Worm (Caenorhabditis elegans): ENCODE data around the gene srt-52.

srt-52 gene

ce11 chrV:55946-56345 is at the start of gene srt-52:
Gene srt-52, minus strand, starts transcription at chrV:56046.
- TF ChIP-seq fos-1 (tag; optimal IDR thresholded peaks at IDR 0.05): no peak
- no peak for TF ChIP-seq sea-2 (GFP tag; optimal IDR thresholded peaks at IDR 0.05)
- TF ChIP-seq eor-1 (tag; optimal IDR thresholded peaks at IDR 0.05): no peak
- TF ChIP-seq zag-1 (tag; optimal IDR thresholded peaks at IDR 0.05): no peak
- no peak for TF ChIP-seq pqm-1 (tag; optimal IDR thresholded peaks at IDR 0.05)
- no peak for TF ChIP-seq R02D3.7 (tag; optimal IDR thresholded peaks at IDR 0.05)
- no peak for TF ChIP-seq nhr-43 (tag; optimal IDR thresholded peaks at IDR 0.05; ENCODE audit: poor library complexity, severe bottlenecking)
- no peak for TF ChIP-seq ZK546.5 (tag; optimal IDR thresholded peaks at IDR 0.05)
- TF ChIP-seq nhr-11 (tag; optimal IDR thresholded peaks at IDR 0.05): no peak

ce11 chrV:104474-104873 is 48.6 kb upstream of the srt-52 start, which contains the start of gene picd-1:
Gene picd-1, plus strand, starts transcription at chrV:104825.
- TF ChIP-seq pha-4 (tag; optimal IDR thresholded peaks at IDR 0.05) (peak; percentile 89), lin-15B (tag; optimal IDR thresholded peaks at IDR 0.05) (peak; percentile 99), nhr-25 (tag; optimal IDR thresholded peaks at IDR 0.05) (peak; percentile 73), ama-1 (optimal IDR thresholded peaks at IDR 0.05) (peak; percentile 16), egl-5 (tag; optimal IDR thresholded peaks at IDR 0.05) (peak; percentile 33), mml-1 (tag; optimal IDR thresholded peaks at IDR 0.05) (no peak), tbx-2 (tag; optimal IDR thresholded peaks at IDR 0.05) (no peak), lin-39 (tag; optimal IDR thresholded peaks at IDR 0.05) (peak; percentile 85), nhr-43 (tag; optimal IDR thresholded peaks at IDR 0.05; ENCODE audit: poor library complexity, severe bottlenecking) (no peak), jun-1 (tag; optimal IDR thresholded peaks at IDR 0.05) (no peak), R02D3.7 (tag; optimal IDR thresholded peaks at IDR 0.05) (peak; percentile 91), nhr-23 (tag; optimal IDR thresholded peaks at IDR 0.05) (peak; percentile 84), daf-12 (tag; optimal IDR thresholded peaks at IDR 0.05) (no peak), skn-1 (tag; optimal IDR thresholded peaks at IDR 0.05) (peak; percentile 51), nfya-1 (tag; optimal IDR thresholded peaks at IDR 0.05; ENCODE audit: insufficient read depth) (peak; percentile 85), egl-27 (tag; optimal IDR thresholded peaks at IDR 0.05) (no peak), hmg-11 (tag; optimal IDR thresholded peaks at IDR 0.05) (peak; percentile 75), nhr-12 (tag; optimal IDR thresholded peaks at IDR 0.05) (no peak), nhr-11 (tag; optimal IDR thresholded peaks at IDR 0.05) (no peak), snpc-4 (tag; optimal IDR thresholded peaks at IDR 0.05) (peak; percentile 29), unc-62 (GFP tag; optimal IDR thresholded peaks at IDR 0.05) (no peak), fkh-2 (tag; optimal IDR thresholded peaks at IDR 0.05) (no peak)

ce11 chrV:103977-104376 is 48.1 kb upstream of the srt-52 start, which contains the start of gene rps-27:
Gene rps-27, minus strand, starts transcription at chrV:104077.
- TF ChIP-seq lsy-12 (tag; optimal IDR thresholded peaks at IDR 0.05) (no peak), ama-1 (optimal IDR thresholded peaks at IDR 0.05) (no peak), nhr-43 (tag; optimal IDR thresholded peaks at IDR 0.05; ENCODE audit: poor library complexity, severe bottlenecking) (no peak), pha-4 (tag; optimal IDR thresholded peaks at IDR 0.05) (no peak), lin-39 (tag; optimal IDR thresholded peaks at IDR 0.05) (no peak), unc-62 (GFP tag; optimal IDR thresholded peaks at IDR 0.05) (no peak), elt-1 (tag; optimal IDR thresholded peaks at IDR 0.05) (no peak)

ce11 chrV:103043-103702 is 47.3 kb upstream of the srt-52 start:
- TF ChIP-seq fos-1 (tag; optimal IDR thresholded peaks at IDR 0.05) (no peak), ZK546.5 (tag; optimal IDR thresholded peaks at IDR 0.05) (no peak), ama-1 (optimal IDR thresholded peaks at IDR 0.05) (no peak), nhr-11 (tag; optimal IDR thresholded peaks at IDR 0.05) (no peak), nhr-67 (tag; optimal IDR thresholded peaks at IDR 0.05) (no peak), daf-12 (tag; optimal IDR thresholded peaks at IDR 0.05) (no peak), nfya-1 (tag; optimal IDR thresholded peaks at IDR 0.05; ENCODE audit: insufficient read depth) (no peak), egl-27 (tag; optimal IDR thresholded peaks at IDR 0.05) (no peak), ceh-9 (tag; optimal IDR thresholded peaks at IDR 0.05) (no peak), lin-15B (tag; optimal IDR thresholded peaks at IDR 0.05) (no peak), lsy-12 (tag; optimal IDR thresholded peaks at IDR 0.05) (no peak), elt-3 (tag; optimal IDR thresholded peaks at IDR 0.05) (no peak), nhr-23 (tag; optimal IDR thresholded peaks at IDR 0.05) (no peak), ztf-4 (tag; optimal IDR thresholded peaks at IDR 0.05) (no peak), nhr-237 (tag; optimal IDR thresholded peaks at IDR 0.05) (no peak), hmg-11 (tag; optimal IDR thresholded peaks at IDR 0.05) (no peak), nhr-77 (tag; optimal IDR thresholded peaks at IDR 0.05) (no peak), egl-5 (tag; optimal IDR thresholded peaks at IDR 0.05) (no peak)

All from whole organism, L3 larva.